Worm (Caenorhabditis elegans): ENCODE results near the gene mca-3.

The mca-3 gene

ce11 chrIV:3127994-3128393, 5.0 kb downstream of the mca-3 start:
- TF ChIP-seq efl-1 (GFP tag; optimal IDR thresholded peaks at IDR 0.05), result no peak
- TF ChIP-seq hmg-1.2 (GFP tag; IDR thresholded peaks at IDR 0.05), result peak; percentile 32; the same call in 1 of the 2 replicates

- TF ChIP-seq tlf-1 (GFP tag; optimal IDR thresholded peaks at IDR 0.05), result no peak
- no peak for TF ChIP-seq K12H6.12 (tag; optimal IDR thresholded peaks at IDR 0.05)
- TF ChIP-seq B0336.3 (GFP tag; IDR thresholded peaks at IDR 0.05), result no peak
- no peak for TF ChIP-seq Y79H2A.3 (GFP tag; conservative IDR thresholded peaks at IDR 0.05)
- no peak for TF ChIP-seq akir-1 (GFP tag; optimal IDR thresholded peaks at IDR 0.05)
- TF ChIP-seq attf-6 (GFP tag; IDR thresholded peaks at IDR 0.05), result no peak
- TF ChIP-seq athp-1 (tag; optimal IDR thresholded peaks at IDR 0.05), result no peak
- TF ChIP-seq gei-17 (GFP tag; optimal IDR thresholded peaks at IDR 0.05), result no peak
- TF ChIP-seq nfya-2 (GFP tag; IDR thresholded peaks at IDR 0.05), result no peak
- TF ChIP-seq F37B4.10 (GFP tag; IDR thresholded peaks at IDR 0.05), result no peak
- no peak for TF ChIP-seq ztf-18 (tag; optimal IDR thresholded peaks at IDR 0.05)
- no peak for TF ChIP-seq mes-4 (tag; optimal IDR thresholded peaks at IDR 0.05)
- TF ChIP-seq tbp1 (GFP tag; optimal IDR thresholded peaks at IDR 0.05), result no peak
- TF ChIP-seq madf-8 (GFP tag; conservative IDR thresholded peaks at IDR 0.05), result no peak
- TF ChIP-seq zfh-2 (GFP tag; conservative IDR thresholded peaks at IDR 0.05), result no peak
- TF ChIP-seq ceh-79 (tag; optimal IDR thresholded peaks at IDR 0.05), result no peak
- no peak for TF ChIP-seq C17E4.6 (GFP tag; IDR thresholded peaks at IDR 0.05)
These were observed 11.9 kb downstream of the mca-3 start for ce11 chrIV:3121060-3121459.

- TF ChIP-seq let-607 (tag; optimal IDR thresholded peaks at IDR 0.05), result no peak
- no peak for TF ChIP-seq Y67H2A.10 (GFP tag; conservative IDR thresholded peaks at IDR 0.05)
- no peak for TF ChIP-seq nfya-1 (tag; optimal IDR thresholded peaks at IDR 0.05; ENCODE audit: borderline replicate concordance, insufficient read depth)
- TF ChIP-seq mcd-1 (GFP tag; IDR thresholded peaks at IDR 0.05), result no peak
- TF ChIP-seq snpc-1.1 (tag; optimal IDR thresholded peaks at IDR 0.05; ENCODE audit: insufficient read depth), result no peak
These were observed 31.7 kb downstream of the mca-3 start for ce11 chrIV:3101208-3101607.

- TF ChIP-seq nhr-120 (GFP tag; IDR thresholded peaks at IDR 0.05) (no peak), madf-8 (GFP tag; conservative IDR thresholded peaks at IDR 0.05) (no peak), ztf-26 (tag; optimal IDR thresholded peaks at IDR 0.05) (no peak), Y53G8AR.9 (GFP tag; conservative IDR thresholded peaks at IDR 0.05) (no peak), hmg-1.2 (GFP tag; IDR thresholded peaks at IDR 0.05) (peak; percentile 56; the same call in 1 of the 2 replicates), chd-7 (tag; optimal IDR thresholded peaks at IDR 0.05) (no peak)
These were observed 35.9 kb downstream of the mca-3 start for ce11 chrIV:3097019-3097418.

ce11 chrIV:3095995-3096544, 36.9 kb downstream of the mca-3 start:
- TF ChIP-seq nfya-1 (tag; optimal IDR thresholded peaks at IDR 0.05; ENCODE audit: borderline replicate concordance, insufficient read depth), result no peak
- TF ChIP-seq mes-4 (tag; optimal IDR thresholded peaks at IDR 0.05), result no peak
- no peak for TF ChIP-seq xnd-1 (tag; optimal IDR thresholded peaks at IDR 0.05)
- TF ChIP-seq efl-1 (GFP tag; optimal IDR thresholded peaks at IDR 0.05), result no peak
- no peak for TF ChIP-seq ztf-6 (GFP tag; IDR thresholded peaks at IDR 0.05)
- no peak for TF ChIP-seq B0035.1 (tag; optimal IDR thresholded peaks at IDR 0.05)
- TF ChIP-seq cebp-1 (GFP tag; IDR thresholded peaks at IDR 0.05), result no peak
- TF ChIP-seq cebp-1 (tag; optimal IDR thresholded peaks at IDR 0.05), result no peak
- TF ChIP-seq F55B11.4 (tag; optimal IDR thresholded peaks at IDR 0.05; ENCODE audit: borderline replicate concordance, insufficient read depth), result no peak
- no peak for TF ChIP-seq aptf-2 (GFP tag; conservative IDR thresholded peaks at IDR 0.05)
- TF ChIP-seq let-526 (GFP tag; IDR thresholded peaks at IDR 0.05), result no peak
- TF ChIP-seq athp-1 (tag; optimal IDR thresholded peaks at IDR 0.05), result no peak
